Fruit fly (Drosophila melanogaster) whole organism, embryonic: ENCODE data around the gene CG6067.
A peak's percentile ranks its signal among the peaks of the same experiment; 100 is the strongest.

Experiments used
- ATbp ChIP-seq: fragments of 200-800 bp; sonication (Bioruptor generic); optimal IDR thresholded peaks from 2 replicates; lab custom pipeline; 2017; ENCODE audit warnings: missing biosample characterization, mild to moderate bottlenecking, missing genetic modification characterization, missing genetic modification reagents
- Aef1 ChIP-seq: fragments of 200-800 bp; sonication (Bioruptor generic); IDR thresholded peaks from 3 replicates; pipeline ENCODE4 v1.3.6; 2022; ENCODE audit warnings: missing biosample characterization, missing genetic modification characterization
- CG10654 ChIP-seq: fragments of 200-800 bp; sonication (Bioruptor generic); optimal IDR thresholded peaks from 2 replicates; lab custom pipeline; 2016; ENCODE audit warnings: missing biosample characterization, missing genetic modification characterization
- CG10959 ChIP-seq: fragments of 200-800 bp; sonication (Bioruptor generic); IDR thresholded peaks from 2 replicates; pipeline ENCODE4 v1.3.6; 2022; ENCODE audit warnings: missing biosample characterization, missing genetic modification characterization
- CG12104 ChIP-seq: fragments of 200-800 bp; sonication (Bioruptor generic); optimal IDR thresholded peaks from 3 replicates; lab custom pipeline; 2016; ENCODE audit warnings: missing biosample characterization, missing genetic modification characterization
- CG12659 ChIP-seq: fragments of 200-800 bp; sonication (Bioruptor generic); optimal IDR thresholded peaks from 3 replicates; lab custom pipeline; 2017; ENCODE audit warnings: mild to moderate bottlenecking, missing biosample characterization, missing genetic modification reagents, missing genetic modification characterization
- CG14050 ChIP-seq: fragments of 200-800 bp; sonication (Bioruptor generic); IDR thresholded peaks from 3 replicates; pipeline ENCODE4 v1.3.6; 2022; ENCODE audit warnings: missing biosample characterization, missing genetic modification characterization
- CG14441 ChIP-seq: fragments of 200-800 bp; sonication (Bioruptor generic); IDR thresholded peaks from 2 replicates; pipeline ENCODE4 v1.3.6; 2022; ENCODE audit warnings: missing biosample characterization, missing genetic modification characterization
- CG14667 ChIP-seq: fragments of 200-800 bp; sonication (Bioruptor generic); IDR thresholded peaks from 2 replicates; pipeline ENCODE4 v1.3.6; 2022; ENCODE audit warnings: missing biosample characterization, missing genetic modification characterization
- CG15011 ChIP-seq: fragments of 200-800 bp; sonication (Bioruptor generic); optimal IDR thresholded peaks from 3 replicates; lab custom pipeline; 2018; ENCODE audit warnings: missing biosample characterization, mild to moderate bottlenecking, missing genetic modification characterization
- CG1603 ChIP-seq: fragments of 200-800 bp; sonication (Bioruptor generic); optimal IDR thresholded peaks from 2 replicates; lab custom pipeline; 2019; ENCODE audit warnings: missing biosample characterization, mild to moderate bottlenecking, missing genetic modification characterization, moderate library complexity
- CG18476 ChIP-seq: fragments of 200-800 bp; sonication (Bioruptor generic); optimal IDR thresholded peaks from 2 replicates; lab custom pipeline; 2016; ENCODE audit warnings: missing biosample characterization, mild to moderate bottlenecking, missing genetic modification characterization
- CG18599 ChIP-seq: fragments of 200-800 bp; sonication (Bioruptor generic); optimal IDR thresholded peaks from 3 replicates; lab custom pipeline; 2017; ENCODE audit warnings: missing biosample characterization, missing genetic modification characterization, mild to moderate bottlenecking, moderate library complexity, missing genetic modification reagents
- CG2129 ChIP-seq: fragments of 200-800 bp; sonication (Bioruptor generic); IDR thresholded peaks from 2 replicates; pipeline ENCODE4 v1.3.6; 2022; ENCODE audit warnings: missing biosample characterization, missing genetic modification characterization; ENCODE audit not compliant: partially characterized antibody
- CG31224 ChIP-seq: fragments of 200-800 bp; sonication (Bioruptor generic); IDR thresholded peaks from 2 replicates; pipeline ENCODE4 v1.3.6; 2022; ENCODE audit warnings: missing biosample characterization, missing genetic modification characterization
- CG43689 ChIP-seq: fragments of 200-800 bp; sonication (Bioruptor generic); IDR thresholded peaks from 2 replicates; pipeline ENCODE4 v1.3.6; 2022; ENCODE audit warnings: missing biosample characterization, missing genetic modification characterization
- CG5953 ChIP-seq: fragments of 200-800 bp; sonication (Bioruptor generic); IDR thresholded peaks from 2 replicates; pipeline ENCODE4 v1.3.6; 2022; ENCODE audit warnings: missing biosample characterization, missing genetic modification characterization
- CG7372 ChIP-seq: fragments of 200-800 bp; sonication (Bioruptor generic); IDR thresholded peaks from 2 replicates; pipeline ENCODE4 v1.3.6; 2022; ENCODE audit warnings: missing biosample characterization, missing genetic modification characterization
- CG7745 ChIP-seq: fragments of 200-800 bp; sonication (Bioruptor generic); optimal IDR thresholded peaks from 2 replicates; lab custom pipeline; 2018; ENCODE audit warnings: missing biosample characterization, mild to moderate bottlenecking, missing genetic modification characterization, moderate library complexity
- CG7928 ChIP-seq: fragments of 200-800 bp; sonication (Bioruptor generic); optimal IDR thresholded peaks from 2 replicates; lab custom pipeline; 2017; ENCODE audit warnings: missing biosample characterization, mild to moderate bottlenecking, missing genetic modification characterization
- D19A ChIP-seq: fragments of 200-800 bp; optimal IDR thresholded peaks from 3 replicates; lab custom pipeline; 2019; ENCODE audit warnings: missing biosample characterization, mild to moderate bottlenecking, missing genetic modification characterization, moderate library complexity
- Dbx ChIP-seq: fragments of 200-800 bp; sonication (Bioruptor generic); IDR thresholded peaks from 3 replicates; pipeline ENCODE4 v1.3.6; 2022; ENCODE audit warnings: missing biosample characterization, missing genetic modification characterization
- Doc2 ChIP-seq: fragments of 200-800 bp; sonication (Bioruptor generic); IDR thresholded peaks from 2 replicates; pipeline ENCODE4 v1.3.6; 2022; ENCODE audit warnings: missing biosample characterization, missing genetic modification characterization
- Ets65A ChIP-seq: fragments of 200-800 bp; sonication (Bioruptor generic); peaks from one replicate; lab custom pipeline; 2016; ENCODE audit warnings: missing biosample characterization, missing genetic modification characterization
- Fer2 ChIP-seq: fragments of 200-800 bp; sonication (Bioruptor generic); optimal IDR thresholded peaks from 2 replicates; lab custom pipeline; 2018; ENCODE audit warnings: missing biosample characterization, mild to moderate bottlenecking, missing genetic modification characterization, moderate library complexity
- Gsc ChIP-seq: fragments of 200-800 bp; sonication (Bioruptor generic); IDR thresholded peaks from 2 replicates; pipeline ENCODE4 v1.3.6; 2022; ENCODE audit warnings: missing biosample characterization, missing genetic modification characterization
- HLH4C ChIP-seq: fragments of 200-800 bp; sonication (Bioruptor generic); IDR thresholded peaks from 3 replicates; pipeline ENCODE4 v1.3.6; 2022; ENCODE audit warnings: missing biosample characterization, missing genetic modification characterization; ENCODE audit not compliant: partially characterized antibody
- Kr ChIP-seq: fragments of 200-800 bp; sonication (Bioruptor generic); optimal IDR thresholded peaks from 2 replicates; lab custom pipeline; 2017; ENCODE audit warnings: missing biosample characterization, mild to moderate bottlenecking, missing genetic modification characterization
- Mad ChIP-seq: fragments of 200-800 bp; sonication (Bioruptor generic); optimal IDR thresholded peaks from 2 replicates; lab custom pipeline; 2016; ENCODE audit warnings: missing biosample characterization, missing genetic modification characterization
- Oli ChIP-seq: fragments of 200-800 bp; sonication (Bioruptor generic); optimal IDR thresholded peaks from 2 replicates; lab custom pipeline; 2018; ENCODE audit warnings: missing biosample characterization, mild to moderate bottlenecking, missing genetic modification characterization, moderate library complexity
- Spps ChIP-seq: fragments of 200-800 bp; sonication (Bioruptor generic); optimal IDR thresholded peaks from 2 replicates; lab custom pipeline; 2018; ENCODE audit warnings: missing biosample characterization, mild to moderate bottlenecking, missing genetic modification characterization
- Stat92E ChIP-seq, 3 experiments: fragments of >200 bp in 2 of 3; fragments of 200-800 bp in 1 of 3; sonication (Bioruptor generic) in 1 of 3; optimal IDR thresholded peaks; 2 replicates each; lab custom pipeline; 2017 to 2019; ENCODE audit warnings: missing biosample characterization in 3 of 3, missing genetic modification characterization in 3 of 3, mild to moderate bottlenecking in 1 of 3, moderate library complexity in 1 of 3
- TFAM ChIP-seq: fragments of 200-800 bp; sonication (Bioruptor generic); optimal IDR thresholded peaks from 2 replicates; lab custom pipeline; 2017; ENCODE audit warnings: missing biosample characterization, missing genetic modification characterization, inconsistent platforms
- bowl ChIP-seq: fragments of 200-800 bp; sonication (Bioruptor generic); IDR thresholded peaks from 2 replicates; pipeline ENCODE4 v1.3.6; 2022; ENCODE audit warnings: missing biosample characterization, missing genetic modification characterization
- fd3F ChIP-seq: fragments of 200-800 bp; sonication (Bioruptor generic); optimal IDR thresholded peaks from 2 replicates; lab custom pipeline; 2018; ENCODE audit warnings: missing biosample characterization, mild to moderate bottlenecking, missing genetic modification characterization, moderate library complexity
- fd96Cb ChIP-seq: fragments of 200-800 bp; sonication (Bioruptor generic); optimal IDR thresholded peaks from 2 replicates; lab custom pipeline; 2018; ENCODE audit warnings: missing biosample characterization, mild to moderate bottlenecking, missing genetic modification characterization, moderate library complexity
- gce ChIP-seq: fragments of 200-800 bp; sonication (Bioruptor generic); IDR thresholded peaks from 3 replicates; pipeline ENCODE4 v1.3.6; 2022; ENCODE audit warnings: missing biosample characterization, missing genetic modification characterization
- gem ChIP-seq: fragments of 200-800 bp; sonication (Bioruptor generic); optimal IDR thresholded peaks from 2 replicates; lab custom pipeline; 2019; ENCODE audit warnings: missing biosample characterization, mild to moderate bottlenecking, missing genetic modification characterization, moderate library complexity
- gsb-n ChIP-seq: fragments of 200-800 bp; sonication (Bioruptor generic); optimal IDR thresholded peaks from 3 replicates; lab custom pipeline; 2018; ENCODE audit warnings: missing biosample characterization, mild to moderate bottlenecking, missing genetic modification characterization
- nerfin-2 ChIP-seq: fragments of 200-800 bp; sonication (Bioruptor generic); IDR thresholded peaks from 2 replicates; pipeline ENCODE4 v1.3.6; 2022; ENCODE audit warnings: missing biosample characterization, missing genetic modification characterization; ENCODE audit not compliant: partially characterized antibody
- psq ChIP-seq: fragments of 200-800 bp; sonication (Bioruptor generic); optimal IDR thresholded peaks from 2 replicates; lab custom pipeline; 2017; ENCODE audit warnings: missing biosample characterization, missing genetic modification characterization
- ro ChIP-seq: fragments of 200-800 bp; sonication (Bioruptor generic); IDR thresholded peaks from 2 replicates; pipeline ENCODE4 v1.3.6; 2022; ENCODE audit warnings: missing biosample characterization, missing genetic modification characterization
- scrt ChIP-seq: fragments of 200-800 bp; sonication (Bioruptor generic); optimal IDR thresholded peaks from 2 replicates; lab custom pipeline; 2018; ENCODE audit warnings: missing biosample characterization, mild to moderate bottlenecking, missing genetic modification characterization, moderate library complexity
- slp2 ChIP-seq: fragments of 200-800 bp; sonication (Bioruptor generic); optimal IDR thresholded peaks from 2 replicates; lab custom pipeline; 2016; ENCODE audit warnings: missing biosample characterization, missing genetic modification characterization
- tna ChIP-seq: fragments of 200-800 bp; sonication (Bioruptor generic); IDR thresholded peaks from 2 replicates; pipeline ENCODE4 v1.3.6; 2022; ENCODE audit warnings: missing biosample characterization, missing genetic modification characterization; ENCODE audit not compliant: partially characterized antibody
- trem ChIP-seq: fragments of 200-800 bp; optimal IDR thresholded peaks from 3 replicates; lab custom pipeline; 2019; ENCODE audit warnings: missing biosample characterization, mild to moderate bottlenecking, missing genetic modification characterization, moderate library complexity
- vfl ChIP-seq: fragments of 200-800 bp; sonication (Bioruptor generic); optimal IDR thresholded peaks from 2 replicates; lab custom pipeline; 2016; ENCODE audit warnings: missing biosample characterization, missing genetic modification characterization
- zf30C ChIP-seq: fragments of 200-800 bp; sonication (Bioruptor generic); optimal IDR thresholded peaks from 3 replicates; lab custom pipeline; 2018; ENCODE audit warnings: missing biosample characterization, mild to moderate bottlenecking, missing genetic modification characterization

Gene CG6067

DNA sequence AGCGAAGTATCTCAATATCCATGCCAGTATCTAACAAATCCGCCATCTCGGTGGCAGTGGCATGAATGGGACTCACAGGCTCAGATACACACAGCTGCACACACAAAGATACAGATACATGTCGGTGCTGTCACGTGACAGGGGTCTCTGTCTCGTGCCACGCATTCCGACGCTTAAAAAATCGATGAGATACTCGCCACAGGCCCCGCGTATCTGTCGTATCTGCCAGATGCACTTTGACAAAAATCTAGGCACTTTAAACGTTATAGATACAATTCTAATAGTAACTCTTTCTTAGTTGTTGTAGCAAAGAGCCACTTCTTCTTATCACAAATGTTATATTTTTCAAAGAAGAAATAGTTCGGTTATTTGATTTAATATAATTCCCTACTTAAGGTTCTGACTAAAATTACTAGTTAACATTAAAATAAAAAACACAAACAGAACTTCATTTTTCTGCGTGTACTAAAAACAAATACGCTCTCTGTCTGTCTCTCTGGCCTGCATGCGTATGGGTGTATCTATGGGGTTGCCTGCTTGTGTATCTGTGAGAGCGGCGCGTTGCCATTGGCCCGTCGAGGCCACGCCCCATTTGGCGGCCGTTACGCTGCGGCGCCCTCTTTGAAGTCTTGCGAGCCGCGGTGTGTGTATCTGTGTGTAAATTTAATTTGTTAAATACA, 45.5 kb downstream of the CG6067 start, which contains the start of gene CG4766 (continued):
- TF ChIP-seq CG31224 (GFP tag; lab: Robert Waterston, UW) (peak; percentile 40; the same call in 1 of the 2 replicates), scrt (peak; percentile 71), psq (peak; percentile 44), Mad (peak; percentile 69), TFAM (GFP tag; lab: Kevin White, UChicago) (peak; percentile 21), CG7372 (GFP tag; lab: Robert Waterston, UW) (peak; percentile 70), Dbx (peak; percentile 63; the same call in 2 of the 3 replicates), CG12659 (peak; percentile 82), CG2129 (no peak), CG18476 (GFP tag; lab: Kevin White, UChicago) (peak; percentile 68), ro (GFP tag; lab: Robert Waterston, UW) (peak; percentile 52; the same call in 1 of the 2 replicates), HLH4C (GFP tag; lab: Robert Waterston, UW) (no peak), gsb-n (tag; lab: Kevin White, UChicago) (peak; percentile 87), gem (tag; lab: Kevin White, UChicago) (peak; percentile 93), CG1603 (tag; lab: Kevin White, UChicago) (peak; percentile 69), bowl (GFP tag; lab: Robert Waterston, UW) (peak; percentile 44; the same call in 1 of the 2 replicates), CG14667 (GFP tag; lab: Robert Waterston, UW) (peak; percentile 73), CG12104 (GFP tag; lab: Kevin White, UChicago) (peak; percentile 68), fd96Cb (tag; lab: Kevin White, UChicago) (peak; percentile 85), zf30C (GFP tag; lab: Kevin White, UChicago) (peak; percentile 96), CG18599 (peak; percentile 88), Ets65A (GFP tag; lab: Kevin White, UChicago) (peak; percentile 84), trem (peak; percentile 84), CG14050 (GFP tag; lab: Robert Waterston, UW) (peak; percentile 80), ATbp (GFP tag; lab: Kevin White, UChicago) (peak; percentile 82), Spps (tag; lab: Kevin White, UChicago) (peak; percentile 86), Aef1 (GFP tag; lab: Robert Waterston, UW) (peak; percentile 54; the same call in 2 of the 3 replicates), D19A (tag; lab: Kevin White, UChicago) (peak; percentile 85), tna (no peak), Kr (GFP tag; lab: Kevin White, UChicago) (peak; percentile 21), Stat92E (GFP tag; optimal IDR thresholded peaks at IDR 0.05; lab: Kevin White, UChicago) (peak in 1 of 3 experiments; percentile 48), CG10654 (GFP tag; lab: Kevin White, UChicago) (peak; percentile 72), Oli (tag; lab: Kevin White, UChicago) (peak; percentile 84), CG14441 (GFP tag; lab: Robert Waterston, UW) (peak; percentile 56), CG15011 (peak; percentile 66), Doc2 (no peak), nerfin-2 (no peak), fd3F (GFP tag; lab: Kevin White, UChicago) (peak; percentile 52), gce (GFP tag; lab: Robert Waterston, UW) (0 out of 3 replicates have a peak, but pooled peaks have one; percentile 47), CG43689 (0 out of 2 replicates have a peak, but pooled peaks have one; percentile 22), CG10959 (GFP tag; lab: Robert Waterston, UW) (peak; percentile 80), Gsc (GFP tag; lab: Robert Waterston, UW) (no peak), slp2 (GFP tag; lab: Kevin White, UChicago) (peak; percentile 55), CG7928 (GFP tag; lab: Kevin White, UChicago) (no peak), Fer2 (peak; percentile 23), CG7745 (tag; lab: Kevin White, UChicago) (no peak), CG5953 (GFP tag; lab: Robert Waterston, UW) (peak; percentile 52; the same call in 1 of the 2 replicates), vfl (GFP tag; lab: Kevin White, UChicago) (peak; percentile 22)
